Fruit fly (Drosophila melanogaster) whole organism, prepupa: ENCODE data around the gene CG15458.

ENCODE experiments used
- Blimp-1 ChIP-seq: fragments of 200-800 bp; sonication (Bioruptor generic); optimal IDR thresholded peaks from 3 replicates; lab custom pipeline; 2017; ENCODE audit warnings: missing biosample characterization, missing genetic modification characterization, mild to moderate bottlenecking, moderate library complexity, missing genetic modification reagents
- CG10669 ChIP-seq: fragments of 200-800 bp; sonication (Bioruptor generic); optimal IDR thresholded peaks from 3 replicates; lab custom pipeline; 2018; ENCODE audit warnings: missing biosample characterization, mild to moderate bottlenecking, missing genetic modification characterization, moderate library complexity
- CG11294 ChIP-seq: fragments of 200-800 bp; sonication (Bioruptor generic); IDR thresholded peaks from 2 replicates; pipeline ENCODE4 v1.3.6; 2022; ENCODE audit warnings: missing biosample characterization, missing genetic modification characterization
- CG11762 ChIP-seq: fragments of 200-800 bp; sonication (Bioruptor generic); optimal IDR thresholded peaks from 3 replicates; lab custom pipeline; 2016; ENCODE audit warnings: missing biosample characterization, missing genetic modification characterization; ENCODE audit not compliant: insufficient read depth
- CG11902 ChIP-seq: fragments of 200-800 bp; sonication (Bioruptor generic); optimal IDR thresholded peaks from 3 replicates; lab custom pipeline; 2016; ENCODE audit warnings: missing biosample characterization, missing genetic modification characterization
- CG1621 ChIP-seq: fragments of 200-800 bp; sonication (Bioruptor generic); optimal IDR thresholded peaks from 3 replicates; lab custom pipeline; 2018; ENCODE audit warnings: missing biosample characterization, mild to moderate bottlenecking, missing genetic modification characterization
- CG16779 ChIP-seq: fragments of 200-800 bp; sonication (Bioruptor generic); optimal IDR thresholded peaks from 3 replicates; lab custom pipeline; 2017; ENCODE audit warnings: missing biosample characterization, mild to moderate bottlenecking, missing genetic modification characterization
- CG31627 ChIP-seq: fragments of 200-800 bp; sonication (Bioruptor generic); optimal IDR thresholded peaks from 3 replicates; lab custom pipeline; 2016; ENCODE audit warnings: missing biosample characterization, missing genetic modification characterization
- CG32006 ChIP-seq: fragments of 200-800 bp; sonication (Bioruptor generic); optimal IDR thresholded peaks from 3 replicates; lab custom pipeline; 2017; ENCODE audit warnings: missing biosample characterization, mild to moderate bottlenecking, missing genetic modification characterization
- CG3919 ChIP-seq: fragments of 200-800 bp; sonication (Bioruptor generic); optimal IDR thresholded peaks from 3 replicates; lab custom pipeline; 2016; ENCODE audit warnings: missing biosample characterization, missing genetic modification characterization
- CG4318 ChIP-seq: fragments of 200-800 bp; sonication (Bioruptor generic); optimal IDR thresholded peaks from 3 replicates; lab custom pipeline; 2017; ENCODE audit warnings: missing biosample characterization, mild to moderate bottlenecking, missing genetic modification characterization
- CG6276 ChIP-seq: fragments of 200-800 bp; sonication (Bioruptor generic); optimal IDR thresholded peaks from 2 replicates; lab custom pipeline; 2017; ENCODE audit warnings: missing biosample characterization, mild to moderate bottlenecking, missing genetic modification characterization
- CG6792 ChIP-seq: fragments of 200-800 bp; sonication (Bioruptor generic); optimal IDR thresholded peaks from 3 replicates; lab custom pipeline; 2016; ENCODE audit warnings: missing biosample characterization, missing genetic modification characterization
- CG6808 ChIP-seq: fragments of 200-800 bp; sonication (Bioruptor generic); optimal IDR thresholded peaks from 3 replicates; lab custom pipeline; 2017; ENCODE audit warnings: missing biosample characterization, missing genetic modification characterization, mild to moderate bottlenecking, moderate library complexity, missing genetic modification reagents
- CG8119 ChIP-seq: fragments of 200-800 bp; sonication (Bioruptor generic); IDR thresholded peaks from 3 replicates; pipeline ENCODE4 v1.3.6; 2022; ENCODE audit warnings: missing biosample characterization, missing genetic modification characterization
- CG8319 ChIP-seq: fragments of 200-800 bp; sonication (Bioruptor generic); optimal IDR thresholded peaks from 3 replicates; lab custom pipeline; 2016; ENCODE audit warnings: missing biosample characterization, missing genetic modification characterization
- CG8632 ChIP-seq: fragments of 200-800 bp; sonication (Bioruptor generic); optimal IDR thresholded peaks from 3 replicates; lab custom pipeline; 2016; ENCODE audit warnings: missing biosample characterization, missing genetic modification characterization
- Eip75B ChIP-seq: fragments of 200-800 bp; sonication (Bioruptor generic); optimal IDR thresholded peaks from 3 replicates; lab custom pipeline; 2016; ENCODE audit warnings: missing biosample characterization, missing genetic modification characterization
- Eip78C ChIP-seq: fragments of 200-800 bp; sonication (Bioruptor generic); peaks from one replicate; lab custom pipeline; 2016; ENCODE audit warnings: missing biosample characterization, missing genetic modification characterization
- Eip93F ChIP-seq: fragments of 200-800 bp; sonication (Bioruptor generic); optimal IDR thresholded peaks from 2 replicates; lab custom pipeline; 2016; ENCODE audit warnings: missing biosample characterization, mild to moderate bottlenecking, missing genetic modification characterization
- Ets21C ChIP-seq: fragments of 200-800 bp; sonication (Bioruptor generic); optimal IDR thresholded peaks from 3 replicates; lab custom pipeline; 2016; ENCODE audit warnings: missing biosample characterization, missing genetic modification characterization
- Hr39 ChIP-seq: fragments of 200-800 bp; sonication (Bioruptor generic); optimal IDR thresholded peaks from 2 replicates; lab custom pipeline; 2016; ENCODE audit warnings: missing biosample characterization, missing genetic modification characterization
- Hr4 ChIP-seq: fragments of 200-800 bp; sonication (Bioruptor generic); optimal IDR thresholded peaks from 3 replicates; lab custom pipeline; 2016; ENCODE audit warnings: missing biosample characterization, missing genetic modification characterization
- Lpt ChIP-seq: fragments of 200-800 bp; sonication (Bioruptor generic); optimal IDR thresholded peaks from 3 replicates; lab custom pipeline; 2016; ENCODE audit warnings: missing biosample characterization, missing genetic modification characterization
- OdsH ChIP-seq: fragments of 200-800 bp; sonication (Bioruptor generic); optimal IDR thresholded peaks from 3 replicates; lab custom pipeline; 2016; ENCODE audit warnings: missing biosample characterization, missing genetic modification characterization
- acj6 ChIP-seq: fragments of 200-800 bp; sonication (Bioruptor generic); optimal IDR thresholded peaks from 3 replicates; lab custom pipeline; 2016; ENCODE audit warnings: missing biosample characterization, missing genetic modification characterization
- cyc ChIP-seq: fragments of 200-800 bp; sonication (Bioruptor generic); optimal IDR thresholded peaks from 3 replicates; lab custom pipeline; 2016; ENCODE audit warnings: missing biosample characterization, missing genetic modification characterization
- dsx ChIP-seq: fragments of 200-800 bp; optimal IDR thresholded peaks from 3 replicates; lab custom pipeline; 2019; ENCODE audit warnings: missing biosample characterization, mild to moderate bottlenecking, missing genetic modification characterization, moderate library complexity; ENCODE audit not compliant: poor library complexity, severe bottlenecking
- eg ChIP-seq: fragments of 200-800 bp; sonication (Bioruptor generic); IDR thresholded peaks from 3 replicates; pipeline ENCODE4 v1.3.6; 2022; ENCODE audit warnings: missing biosample characterization, missing genetic modification characterization
- fd59A ChIP-seq: fragments of 200-800 bp; sonication (Bioruptor generic); optimal IDR thresholded peaks from 2 replicates; lab custom pipeline; 2017; ENCODE audit warnings: missing biosample characterization, mild to moderate bottlenecking, missing genetic modification characterization, missing genetic modification reagents
- fd85E ChIP-seq: fragments of 200-800 bp; sonication (Bioruptor generic); optimal IDR thresholded peaks from 3 replicates; lab custom pipeline; 2016; ENCODE audit warnings: missing biosample characterization, missing genetic modification characterization
- salr ChIP-seq, 2 experiments: fragments of 200-800 bp; sonication (Bioruptor generic); optimal IDR thresholded peaks; 3 replicates each; lab custom pipeline; 2016 to 2018; ENCODE audit warnings: missing biosample characterization in 2 of 2, missing genetic modification characterization in 2 of 2, mild to moderate bottlenecking in 1 of 2
- spab ChIP-seq: fragments of 200-800 bp; sonication (Bioruptor generic); optimal IDR thresholded peaks from 2 replicates; lab custom pipeline; 2017; ENCODE audit warnings: missing biosample characterization, mild to moderate bottlenecking, missing genetic modification characterization, missing genetic modification reagents
- ss ChIP-seq, 2 experiments: fragments of 200-800 bp; sonication (Bioruptor generic); optimal IDR thresholded peaks; 2 replicates in 1 of 2; 3 replicates in 1 of 2; lab custom pipeline; 2017 to 2018; ENCODE audit warnings: mild to moderate bottlenecking in 2 of 2, missing biosample characterization in 2 of 2, missing genetic modification characterization in 2 of 2, moderate library complexity in 1 of 2
- svp ChIP-seq: fragments of 200-800 bp; sonication (Bioruptor generic); peaks from one replicate; lab custom pipeline; 2016; ENCODE audit warnings: missing biosample characterization, missing genetic modification characterization
- topi ChIP-seq: fragments of 200-800 bp; sonication (Bioruptor generic); optimal IDR thresholded peaks from 3 replicates; lab custom pipeline; 2016; ENCODE audit warnings: missing biosample characterization, missing genetic modification characterization

Gene CG15458

dm6 chrX:20414099-20414498 lies at the start of gene CG15458:
CG15458 (minus strand) TSS chrX:20414199.
- TF ChIP-seq OdsH = no peak
- no peak for TF ChIP-seq Ets21C (GFP tag; lab: Kevin White, UChicago)
- no peak for TF ChIP-seq eg
- no peak for TF ChIP-seq Lpt (GFP tag; lab: Kevin White, UChicago)
- no peak for TF ChIP-seq CG32006
- TF ChIP-seq acj6 (GFP tag; lab: Kevin White, UChicago) = no peak
- no peak for TF ChIP-seq spab (GFP tag; lab: Kevin White, UChicago)
- TF ChIP-seq CG3919 (GFP tag; lab: Kevin White, UChicago) = no peak
- no peak for TF ChIP-seq CG8319 (GFP tag; lab: Kevin White, UChicago)
- TF ChIP-seq CG4318 = no peak
- no peak for TF ChIP-seq CG11902 (GFP tag; lab: Kevin White, UChicago)
- no peak for TF ChIP-seq Blimp-1 (GFP tag; lab: Kevin White, UChicago)
- TF ChIP-seq cyc = no peak
- no peak for TF ChIP-seq svp (GFP tag; lab: Kevin White, UChicago)

- TF ChIP-seq fd85E (GFP tag; lab: Kevin White, UChicago) = no peak
- no peak for TF ChIP-seq CG6276
- TF ChIP-seq Lpt (GFP tag; lab: Kevin White, UChicago) = no peak
- no peak for TF ChIP-seq CG11294 (GFP tag; lab: Robert Waterston, UW)
These were observed 34.9 kb upstream of the CG15458 start, which contains the start of gene tbc for dm6 chrX:20448828-20449427. tbc (plus strand) TSS chrX:20449331.

- TF ChIP-seq topi (GFP tag; lab: Kevin White, UChicago) (peak; percentile 0), CG6276 (no peak), CG31627 (GFP tag; lab: Kevin White, UChicago) (no peak), fd59A (GFP tag; lab: Kevin White, UChicago) (no peak), Hr39 (GFP tag; lab: Kevin White, UChicago) (no peak), CG8632 (GFP tag; lab: Kevin White, UChicago) (no peak), CG11762 (GFP tag; lab: Kevin White, UChicago) (no peak), CG4318 (peak; percentile 9), CG6808 (GFP tag; lab: Kevin White, UChicago) (peak; percentile 18), Eip93F (GFP tag; lab: Kevin White, UChicago) (no peak), CG8319 (GFP tag; lab: Kevin White, UChicago) (no peak), Hr4 (GFP tag; lab: Kevin White, UChicago) (peak; percentile 8), ss (GFP tag; optimal IDR thresholded peaks at IDR 0.05; lab: Kevin White, UChicago) (peak in 1 of 2 experiments; percentile 3), CG3919 (GFP tag; lab: Kevin White, UChicago) (no peak), OdsH (no peak), CG6792 (no peak), CG1621 (tag; lab: Kevin White, UChicago) (no peak), Eip78C (peak; percentile 26), CG16779 (no peak), Blimp-1 (GFP tag; lab: Kevin White, UChicago) (no peak), Eip75B (GFP tag; lab: Kevin White, UChicago) (no peak), CG32006 (peak; percentile 54), CG10669 (GFP tag; lab: Kevin White, UChicago) (peak; percentile 18), dsx (GFP tag; lab: Kevin White, UChicago) (no peak), CG11902 (GFP tag; lab: Kevin White, UChicago) (no peak), salr (GFP tag; optimal IDR thresholded peaks at IDR 0.05; lab: Kevin White, UChicago) (no peak), CG8119 (GFP tag; lab: Robert Waterston, UW) (no peak), fd85E (GFP tag; lab: Kevin White, UChicago) (no peak)
- TF ChIP-seq, all 60 proteins: peak for 8
These were observed 34.0 kb upstream of the CG15458 start for dm6 chrX:20447865-20448584.
